Worm (Caenorhabditis elegans): Measurements from ENCODE around the gene mig-10.

ce11 chrIII:8244052-8244451 is 34.8 kb upstream of the mig-10 start, which contains the start of the genes pbs-6 and cids-1:
- TF ChIP-seq hmg-4 (GFP tag; optimal IDR thresholded peaks at IDR 0.05) (no peak), hnd-1 (tag; optimal IDR thresholded peaks at IDR 0.05) (no peak), aly-1 (tag; optimal IDR thresholded peaks at IDR 0.05) (no peak), tbx-11 (GFP tag; IDR thresholded peaks at IDR 0.05) (no peak), ama-1 (optimal IDR thresholded peaks at IDR 0.05) (no peak), hmbx-1 (tag; optimal IDR thresholded peaks at IDR 0.05) (no peak)

Data from whole organism, early embryonic.